Fruit fly (Drosophila melanogaster): ENCODE measurements around the gene Aduk.

The Aduk gene

DNA sequence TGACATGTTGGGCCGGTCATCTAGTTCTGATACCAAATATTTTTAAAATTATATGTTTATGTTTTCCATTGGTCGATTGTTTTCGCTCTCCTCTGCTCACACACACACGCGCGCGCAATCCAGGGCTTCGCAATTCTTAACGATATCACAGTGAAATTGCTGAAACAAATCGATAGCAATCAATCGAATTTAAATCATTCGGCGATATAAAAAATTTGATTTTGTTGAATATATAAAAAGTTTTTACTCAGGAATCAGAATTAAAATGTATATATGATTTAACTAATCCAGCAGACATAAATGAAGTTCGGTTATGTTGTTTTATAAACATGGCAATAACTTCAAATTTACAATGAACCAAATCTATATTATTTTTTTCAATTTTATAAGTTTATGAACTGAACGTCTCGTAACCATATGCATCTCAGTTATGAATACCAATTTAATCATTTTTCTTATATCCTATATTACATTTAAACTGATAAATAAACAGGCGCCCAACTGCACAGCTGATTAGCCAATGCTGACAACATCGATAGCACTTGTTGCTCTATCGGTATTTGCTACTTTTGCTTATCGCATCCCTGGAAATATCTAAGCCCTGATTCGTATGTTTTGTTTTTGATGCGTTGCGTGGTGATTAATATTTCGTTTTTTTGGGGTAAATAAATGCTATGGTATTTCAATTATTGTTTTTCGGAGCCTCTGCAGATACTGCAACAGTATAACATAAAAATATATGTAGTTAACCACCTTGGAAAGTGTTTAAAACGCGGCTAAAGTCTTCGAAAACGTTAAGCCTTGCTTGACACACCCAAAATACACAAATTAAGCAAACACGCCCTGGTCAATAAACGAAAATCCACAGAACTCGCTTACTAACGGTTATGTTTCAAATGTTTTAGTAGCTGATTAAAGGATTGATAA is at the start of gene Aduk, which contains the start of gene pasi2:
TSS of gene Aduk (minus strand) at position 123 of the 927 bp plus-strand sequence.
TSS of gene pasi2 (plus strand) at position 579 of the 927 bp plus-strand sequence.
- TF ChIP-seq usp (GFP tag; optimal IDR thresholded peaks at IDR 0.05) = no peak
- TF ChIP-seq tai (GFP tag; optimal IDR thresholded peaks at IDR 0.05) = peak; percentile 5
- TF ChIP-seq woc (GFP tag; optimal IDR thresholded peaks at IDR 0.05) = peak; percentile 40
- peak; percentile 33 for TF ChIP-seq Sp1 (GFP tag; optimal IDR thresholded peaks at IDR 0.05)
- peak; percentile 2 for TF ChIP-seq Vsx2 (GFP tag; optimal IDR thresholded peaks at IDR 0.05; ENCODE audit: partially characterized antibody)
- peak; percentile 3 for TF ChIP-seq OdsH (GFP tag; optimal IDR thresholded peaks at IDR 0.05)
- no peak for TF ChIP-seq Rel (GFP tag; optimal IDR thresholded peaks at IDR 0.05)
- peak; percentile 13 for TF ChIP-seq Rel (tag; optimal IDR thresholded peaks at IDR 0.05)
- peak; percentile 20 for TF ChIP-seq rgr (GFP tag; optimal IDR thresholded peaks at IDR 0.05)
- TF ChIP-seq CG32264 (GFP tag; optimal IDR thresholded peaks at IDR 0.05) = no peak
- no peak for TF ChIP-seq sage (GFP tag; optimal IDR thresholded peaks at IDR 0.05)
- TF ChIP-seq N (GFP tag; optimal IDR thresholded peaks at IDR 0.05) = no peak
- TF ChIP-seq HLH106 (tag; optimal IDR thresholded peaks at IDR 0.05) = peak; percentile 15
- no peak for TF ChIP-seq pan (optimal IDR thresholded peaks at IDR 0.05)
- TF ChIP-seq psq (GFP tag; optimal IDR thresholded peaks at IDR 0.05) = peak; percentile 7
- TF ChIP-seq foxo (GFP tag; optimal IDR thresholded peaks at IDR 0.05) = no peak
- peak; percentile 43 for TF ChIP-seq Hnf4 (GFP tag; optimal IDR thresholded peaks at IDR 0.05)

DNA sequence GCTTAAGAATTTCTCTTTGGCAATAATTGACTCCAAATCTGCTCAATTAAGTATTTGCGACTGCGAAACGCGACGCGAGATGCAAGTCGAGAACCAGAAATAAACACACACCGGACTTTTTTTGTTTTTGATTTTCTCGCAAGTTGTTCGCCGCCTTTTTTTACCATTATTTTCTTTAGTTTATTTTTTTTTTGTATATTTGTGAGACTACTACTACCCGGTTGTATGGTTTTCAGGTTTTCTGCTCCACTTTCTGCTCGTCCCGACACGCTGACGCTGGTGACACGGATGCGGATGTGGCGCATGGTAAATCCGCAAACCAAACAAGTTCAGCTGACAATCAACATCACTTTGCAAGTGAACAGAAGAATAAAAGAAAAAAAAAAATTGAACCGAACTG is 46.5 kb upstream of the Aduk start:
- TF ChIP-seq N (GFP tag; optimal IDR thresholded peaks at IDR 0.05) (no peak), foxo (GFP tag; optimal IDR thresholded peaks at IDR 0.05) (no peak), pan (optimal IDR thresholded peaks at IDR 0.05) (no peak), Hnf4 (GFP tag; optimal IDR thresholded peaks at IDR 0.05) (no peak), dmrt93B (GFP tag; optimal IDR thresholded peaks at IDR 0.05) (no peak), GATAd (GFP tag; optimal IDR thresholded peaks at IDR 0.05) (no peak), CG9705 (GFP tag; optimal IDR thresholded peaks at IDR 0.05) (no peak), HLH106 (tag; optimal IDR thresholded peaks at IDR 0.05) (no peak), sage (GFP tag; optimal IDR thresholded peaks at IDR 0.05) (no peak), Vsx2 (GFP tag; optimal IDR thresholded peaks at IDR 0.05; ENCODE audit: partially characterized antibody) (no peak), Dif (GFP tag; optimal IDR thresholded peaks at IDR 0.05; ENCODE audit: partially characterized antibody) (no peak), sv (GFP tag; optimal IDR thresholded peaks at IDR 0.05) (no peak), Rel (GFP tag; optimal IDR thresholded peaks at IDR 0.05) (no peak), Rel (tag; optimal IDR thresholded peaks at IDR 0.05) (no peak), Abd-B (GFP tag; optimal IDR thresholded peaks at IDR 0.05) (no peak), Hr83 (GFP tag; optimal IDR thresholded peaks at IDR 0.05; ENCODE audit: poor library complexity, severe bottlenecking) (no peak), br (GFP tag; optimal IDR thresholded peaks at IDR 0.05) (no peak), lola (GFP tag; optimal IDR thresholded peaks at IDR 0.05) (no peak)

DNA sequence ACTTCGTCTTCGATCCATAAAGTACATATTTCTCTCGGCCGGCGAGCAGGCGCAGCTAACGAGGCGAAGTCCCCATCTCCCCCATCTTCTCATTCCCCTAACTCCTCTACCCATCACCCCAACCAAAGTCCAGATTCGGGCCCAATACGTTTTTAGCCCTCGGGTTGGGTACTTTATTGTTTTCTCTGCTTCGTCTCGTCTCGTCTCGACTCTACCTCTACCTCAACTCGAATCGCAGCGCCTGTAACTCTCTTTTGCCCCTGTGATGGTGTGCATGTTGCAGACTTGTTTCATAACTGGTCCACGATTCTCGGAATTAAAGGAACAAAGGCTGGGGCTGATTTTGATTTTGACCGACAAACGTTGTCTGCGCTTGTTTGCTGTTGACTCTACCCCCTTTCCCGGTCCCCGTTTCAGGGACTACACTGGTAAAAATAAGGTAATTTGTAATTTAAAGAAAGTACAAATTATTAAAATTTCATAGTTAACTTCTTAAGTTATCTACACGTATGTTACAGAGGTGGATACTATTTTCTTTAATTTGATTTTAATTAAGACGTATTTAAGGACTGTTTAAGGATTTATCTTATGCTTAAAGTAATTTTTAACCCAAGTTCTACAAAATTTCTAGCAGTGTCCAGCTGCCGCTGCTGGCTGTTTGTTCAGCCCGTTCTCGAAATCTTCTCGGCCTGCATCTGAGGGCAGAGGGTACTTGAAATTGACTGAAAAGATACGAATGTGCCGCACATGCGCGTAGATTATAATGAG is 44.3 kb upstream of the Aduk start:
- TF ChIP-seq Rel (GFP tag; optimal IDR thresholded peaks at IDR 0.05) (peak; percentile 73), Rel (tag; optimal IDR thresholded peaks at IDR 0.05) (peak; percentile 68), lola (GFP tag; optimal IDR thresholded peaks at IDR 0.05) (no peak), dl (GFP tag; optimal IDR thresholded peaks at IDR 0.05; ENCODE audit: insufficient read depth in 1 of 2, partially characterized antibody in 2 of 2) (no peak), rgr (GFP tag; optimal IDR thresholded peaks at IDR 0.05) (peak; percentile 88), sv (GFP tag; optimal IDR thresholded peaks at IDR 0.05) (no peak), dsf (GFP tag; optimal IDR thresholded peaks at IDR 0.05; ENCODE audit: borderline replicate concordance) (peak; percentile 61), Dif (GFP tag; optimal IDR thresholded peaks at IDR 0.05; ENCODE audit: partially characterized antibody) (peak; percentile 6), brk (GFP tag; optimal IDR thresholded peaks at IDR 0.05) (peak; percentile 81), Hr83 (GFP tag; optimal IDR thresholded peaks at IDR 0.05; ENCODE audit: poor library complexity, severe bottlenecking) (peak; percentile 82), Hr78 (GFP tag; optimal IDR thresholded peaks at IDR 0.05) (no peak), OdsH (GFP tag; optimal IDR thresholded peaks at IDR 0.05) (peak; percentile 93), CG9705 (GFP tag; optimal IDR thresholded peaks at IDR 0.05) (peak; percentile 76), usp (GFP tag; optimal IDR thresholded peaks at IDR 0.05) (no peak), pan (optimal IDR thresholded peaks at IDR 0.05) (no peak), woc (GFP tag; optimal IDR thresholded peaks at IDR 0.05) (peak; percentile 98), Abd-B (GFP tag; optimal IDR thresholded peaks at IDR 0.05) (no peak), Myc (optimal IDR thresholded peaks at IDR 0.05) (no peak), Hnf4 (GFP tag; optimal IDR thresholded peaks at IDR 0.05) (peak; percentile 94), Sp1 (GFP tag; optimal IDR thresholded peaks at IDR 0.05) (peak; percentile 96), Jra (GFP tag; optimal IDR thresholded peaks at IDR 0.05) (peak; percentile 51), Dfd (GFP tag; optimal IDR thresholded peaks at IDR 0.05) (no peak), jim (GFP tag; optimal IDR thresholded peaks at IDR 0.05) (no peak), Mio (GFP tag; optimal IDR thresholded peaks at IDR 0.05) (no peak), psq (GFP tag; optimal IDR thresholded peaks at IDR 0.05) (peak; percentile 93), CrebA (GFP tag; optimal IDR thresholded peaks at IDR 0.05; ENCODE audit: borderline replicate concordance) (peak; percentile 64), br (GFP tag; optimal IDR thresholded peaks at IDR 0.05) (peak; percentile 88), tai (GFP tag; optimal IDR thresholded peaks at IDR 0.05) (peak; percentile 71), foxo (GFP tag; optimal IDR thresholded peaks at IDR 0.05) (peak in 1 of 2 experiments; percentile 93), HLH106 (tag; optimal IDR thresholded peaks at IDR 0.05) (peak; percentile 95), GATAd (GFP tag; optimal IDR thresholded peaks at IDR 0.05) (peak; percentile 11), N (GFP tag; optimal IDR thresholded peaks at IDR 0.05) (no peak), h (GFP tag; optimal IDR thresholded peaks at IDR 0.05) (peak; percentile 95), CG32264 (GFP tag; optimal IDR thresholded peaks at IDR 0.05) (peak; percentile 73), ey (GFP tag; optimal IDR thresholded peaks at IDR 0.05) (peak; percentile 88)

Data from whole organism, wandering third instar larva.